Fruit fly (Drosophila melanogaster) whole organism, embryonic: ENCODE results near the gene Doc2.

Experiments used
- Atf-2 ChIP-seq: fragments of 200-800 bp; sonication (Bioruptor generic); optimal IDR thresholded peaks from 2 replicates; lab custom pipeline; 2016; ENCODE audit warnings: missing biosample characterization, missing genetic modification characterization
- Atf6 ChIP-seq: fragments of 200-800 bp; sonication (Bioruptor generic); IDR thresholded peaks from 2 replicates; pipeline ENCODE4 v1.3.6; 2022; ENCODE audit warnings: missing biosample characterization, missing genetic modification characterization
- CG12219 ChIP-seq: fragments of 200-800 bp; sonication (Bioruptor generic); optimal IDR thresholded peaks from 3 replicates; lab custom pipeline; 2018; ENCODE audit warnings: missing biosample characterization, mild to moderate bottlenecking, missing genetic modification characterization
- CG12744 ChIP-seq: fragments of 200-800 bp; sonication (Bioruptor generic); optimal IDR thresholded peaks from 2 replicates; lab custom pipeline; 2016; ENCODE audit warnings: missing biosample characterization, missing genetic modification characterization
- CG13287 ChIP-seq: fragments of 200-800 bp; sonication (Bioruptor generic); IDR thresholded peaks from 2 replicates; pipeline ENCODE4 v1.3.6; 2022; ENCODE audit warnings: missing biosample characterization, missing genetic modification characterization; ENCODE audit not compliant: partially characterized antibody
- CG13296 ChIP-seq: fragments of 200-800 bp; sonication (Bioruptor generic); optimal IDR thresholded peaks from 3 replicates; lab custom pipeline; 2018; ENCODE audit warnings: missing biosample characterization, mild to moderate bottlenecking, missing genetic modification characterization
- CG13775 ChIP-seq: fragments of 200-800 bp; sonication (Bioruptor generic); optimal IDR thresholded peaks from 3 replicates; lab custom pipeline; 2017; ENCODE audit warnings: missing biosample characterization, mild to moderate bottlenecking, missing genetic modification characterization
- CG14441 ChIP-seq: fragments of 200-800 bp; sonication (Bioruptor generic); IDR thresholded peaks from 2 replicates; pipeline ENCODE4 v1.3.6; 2022; ENCODE audit warnings: missing biosample characterization, missing genetic modification characterization
- CG17612 ChIP-seq: fragments of 200-800 bp; sonication (Bioruptor generic); IDR thresholded peaks from 2 replicates; pipeline ENCODE4 v1.3.6; 2022; ENCODE audit warnings: missing biosample characterization, missing genetic modification characterization
- CG17829 ChIP-seq: fragments of 200-800 bp; optimal IDR thresholded peaks from 2 replicates; lab custom pipeline; 2019; ENCODE audit warnings: missing biosample characterization, mild to moderate bottlenecking, missing genetic modification characterization, moderate library complexity
- CG2678 ChIP-seq: fragments of 200-800 bp; sonication (Bioruptor generic); optimal IDR thresholded peaks from 3 replicates; lab custom pipeline; 2019; ENCODE audit warnings: missing biosample characterization, mild to moderate bottlenecking, missing genetic modification characterization, moderate library complexity
- CG30431 ChIP-seq: fragments of 200-800 bp; sonication (Bioruptor generic); optimal IDR thresholded peaks from 2 replicates; lab custom pipeline; 2017; ENCODE audit warnings: missing biosample characterization, missing genetic modification characterization
- CG3163 ChIP-seq: fragments of 200-800 bp; sonication (Bioruptor generic); optimal IDR thresholded peaks from 3 replicates; lab custom pipeline; 2016; ENCODE audit warnings: missing biosample characterization, missing genetic modification characterization
- CG33557 ChIP-seq: fragments of 200-800 bp; sonication (Bioruptor generic); optimal IDR thresholded peaks from 2 replicates; lab custom pipeline; 2019; ENCODE audit warnings: missing biosample characterization, mild to moderate bottlenecking, missing genetic modification characterization, moderate library complexity
- CG34422 ChIP-seq: fragments of 200-800 bp; sonication (Bioruptor generic); IDR thresholded peaks from 3 replicates; pipeline ENCODE4 v1.3.6; 2022; ENCODE audit warnings: missing biosample characterization, missing genetic modification characterization
- CG8944 ChIP-seq: fragments of 200-800 bp; sonication (Bioruptor generic); optimal IDR thresholded peaks from 3 replicates; lab custom pipeline; 2016; ENCODE audit warnings: missing biosample characterization, missing genetic modification characterization
- CoRest ChIP-seq: fragments of 200-800 bp; sonication (Bioruptor generic); optimal IDR thresholded peaks from 3 replicates; lab custom pipeline; 2018; ENCODE audit warnings: missing biosample characterization, mild to moderate bottlenecking, missing genetic modification characterization, moderate library complexity
- CrebB ChIP-seq: fragments of 200-800 bp; sonication (Bioruptor generic); optimal IDR thresholded peaks from 3 replicates; lab custom pipeline; 2018; ENCODE audit warnings: missing biosample characterization, mild to moderate bottlenecking, missing genetic modification characterization
- Doc3 ChIP-seq: fragments of 200-800 bp; sonication (Bioruptor generic); IDR thresholded peaks from 3 replicates; pipeline ENCODE4 v1.3.6; 2022; ENCODE audit warnings: missing biosample characterization, missing genetic modification characterization; ENCODE audit not compliant: partially characterized antibody
- Hsf ChIP-seq: fragments of 200-800 bp; sonication (Bioruptor generic); optimal IDR thresholded peaks from 3 replicates; lab custom pipeline; 2016; ENCODE audit warnings: missing biosample characterization, missing genetic modification characterization
- Lim3 ChIP-seq: fragments of 200-800 bp; sonication (Bioruptor generic); IDR thresholded peaks from 2 replicates; pipeline ENCODE4 v1.3.6; 2022; ENCODE audit warnings: missing biosample characterization, missing genetic modification characterization
- Max ChIP-seq: fragments of 200-800 bp; sonication (Bioruptor generic); optimal IDR thresholded peaks from 2 replicates; lab custom pipeline; 2016; ENCODE audit warnings: missing biosample characterization, mild to moderate bottlenecking, missing genetic modification characterization
- Meics ChIP-seq: fragments of 200-800 bp; sonication (Bioruptor generic); optimal IDR thresholded peaks from 2 replicates; lab custom pipeline; 2017; ENCODE audit warnings: missing biosample characterization, mild to moderate bottlenecking, missing genetic modification characterization
- Nf-YA ChIP-seq: fragments of 200-800 bp; sonication (Bioruptor generic); IDR thresholded peaks from 2 replicates; pipeline ENCODE4 v1.3.6; 2022; ENCODE audit warnings: missing biosample characterization, missing genetic modification characterization
- NfI ChIP-seq: fragments of 200-800 bp; sonication (Bioruptor generic); optimal IDR thresholded peaks from 3 replicates; lab custom pipeline; 2018; ENCODE audit warnings: missing biosample characterization, mild to moderate bottlenecking, missing genetic modification characterization, moderate library complexity
- Optix ChIP-seq: fragments of 200-800 bp; sonication (Bioruptor generic); IDR thresholded peaks from 3 replicates; pipeline ENCODE4 v1.3.6; 2022; ENCODE audit warnings: missing biosample characterization, missing genetic modification characterization
- Sry-β ChIP-seq: fragments of 200-800 bp; sonication (Bioruptor generic); optimal IDR thresholded peaks from 2 replicates; lab custom pipeline; 2018; ENCODE audit warnings: missing biosample characterization, mild to moderate bottlenecking, missing genetic modification characterization, moderate library complexity
- Trl ChIP-seq, 3 experiments: fragments of >200 bp in 2 of 3; fragments of 200-800 bp in 1 of 3; sonication (Bioruptor generic) in 1 of 3; optimal IDR thresholded peaks; 2 replicates in 1 of 3; 3 replicates in 2 of 3; lab custom pipeline; 2016 to 2017; ENCODE audit warnings: missing biosample characterization in 1 of 3, missing genetic modification characterization in 1 of 3
- abd-A ChIP-seq: fragments of 200-800 bp; sonication (Bioruptor generic); optimal IDR thresholded peaks from 3 replicates; lab custom pipeline; 2019; ENCODE audit warnings: missing biosample characterization, mild to moderate bottlenecking, missing genetic modification characterization, moderate library complexity
- ap ChIP-seq: fragments of 200-800 bp; sonication (Bioruptor generic); IDR thresholded peaks from 2 replicates; pipeline ENCODE4 v1.3.6; 2022; ENCODE audit warnings: missing biosample characterization, missing genetic modification characterization
- br ChIP-seq: fragments of >200 bp; optimal IDR thresholded peaks from 2 replicates; lab custom pipeline; 2017
- dmrt99B ChIP-seq: fragments of 200-800 bp; sonication (Bioruptor generic); optimal IDR thresholded peaks from 2 replicates; lab custom pipeline; 2018; ENCODE audit warnings: missing biosample characterization, mild to moderate bottlenecking, missing genetic modification characterization, moderate library complexity
- dpn ChIP-seq, 2 experiments: fragments of 200-800 bp; sonication (Bioruptor generic); optimal IDR thresholded peaks; 3 replicates each; lab custom pipeline; 2016; ENCODE audit warnings: missing biosample characterization in 2 of 2, missing genetic modification characterization in 2 of 2
- gce ChIP-seq: fragments of 200-800 bp; sonication (Bioruptor generic); IDR thresholded peaks from 3 replicates; pipeline ENCODE4 v1.3.6; 2022; ENCODE audit warnings: missing biosample characterization, missing genetic modification characterization
- gsb-n ChIP-seq: fragments of 200-800 bp; sonication (Bioruptor generic); optimal IDR thresholded peaks from 3 replicates; lab custom pipeline; 2018; ENCODE audit warnings: missing biosample characterization, mild to moderate bottlenecking, missing genetic modification characterization
- hkb ChIP-seq, 2 experiments: fragments of 200-800 bp in 1 of 2; fragments of >200 bp in 1 of 2; sonication (Bioruptor generic) in 1 of 2; IDR thresholded peaks in 1 of 2; optimal IDR thresholded peaks in 1 of 2; 2 replicates each; pipeline versions ENCODE4 v1.3.6 to Lab custom; 2017 to 2022; ENCODE audit warnings: missing biosample characterization in 1 of 2, missing genetic modification characterization in 1 of 2
- jing ChIP-seq: fragments of 200-800 bp; sonication (Bioruptor generic); optimal IDR thresholded peaks from 2 replicates; lab custom pipeline; 2018; ENCODE audit warnings: missing biosample characterization, mild to moderate bottlenecking, missing genetic modification characterization
- lmd ChIP-seq: fragments of 200-800 bp; sonication (Bioruptor generic); IDR thresholded peaks from 2 replicates; pipeline ENCODE4 v1.3.6; 2022; ENCODE audit warnings: missing biosample characterization, missing genetic modification characterization
- lov ChIP-seq, 2 experiments: fragments of 200-800 bp in 1 of 2; fragments of >200 bp in 1 of 2; sonication (Bioruptor generic) in 1 of 2; IDR thresholded peaks in 1 of 2; optimal IDR thresholded peaks in 1 of 2; 2 replicates in 1 of 2; 3 replicates in 1 of 2; pipeline versions ENCODE4 v1.3.6 to Lab custom; 2017 to 2022; ENCODE audit warnings: missing biosample characterization in 1 of 2, missing genetic modification characterization in 1 of 2
- nerfin-1 ChIP-seq: fragments of 200-800 bp; sonication (Bioruptor generic); optimal IDR thresholded peaks from 3 replicates; lab custom pipeline; 2019; ENCODE audit warnings: missing biosample characterization, mild to moderate bottlenecking, missing genetic modification characterization, moderate library complexity
- oc ChIP-seq: fragments of 200-800 bp; sonication (Bioruptor generic); optimal IDR thresholded peaks from 2 replicates; lab custom pipeline; 2018; ENCODE audit warnings: missing biosample characterization, mild to moderate bottlenecking, missing genetic modification characterization, moderate library complexity
- phol ChIP-seq: fragments of 200-800 bp; sonication (Bioruptor generic); optimal IDR thresholded peaks from 3 replicates; lab custom pipeline; 2018; ENCODE audit warnings: missing biosample characterization, mild to moderate bottlenecking, missing genetic modification characterization, moderate library complexity
- sens ChIP-seq: fragments of 200-800 bp; sonication (Bioruptor generic); peaks from one replicate; lab custom pipeline; 2016; ENCODE audit warnings: missing biosample characterization, missing genetic modification characterization
- sr ChIP-seq: fragments of 200-800 bp; sonication (Bioruptor generic); IDR thresholded peaks from 3 replicates; pipeline ENCODE4 v1.3.6; 2022; ENCODE audit warnings: missing biosample characterization, missing genetic modification characterization
- stc ChIP-seq: fragments of 200-800 bp; sonication (Bioruptor generic); IDR thresholded peaks from 2 replicates; pipeline ENCODE4 v1.3.6; 2022; ENCODE audit warnings: missing biosample characterization, missing genetic modification characterization
- sug ChIP-seq: fragments of 200-800 bp; optimal IDR thresholded peaks from 2 replicates; lab custom pipeline; 2019; ENCODE audit warnings: missing biosample characterization, mild to moderate bottlenecking, missing genetic modification characterization, moderate library complexity
- tio ChIP-seq: fragments of 200-800 bp; sonication (Bioruptor generic); optimal IDR thresholded peaks from 2 replicates; lab custom pipeline; 2017; ENCODE audit warnings: missing biosample characterization, missing genetic modification characterization, inconsistent platforms
- unc-4 ChIP-seq: fragments of 200-800 bp; sonication (Bioruptor generic); IDR thresholded peaks from 2 replicates; pipeline ENCODE4 v1.3.6; 2022; ENCODE audit warnings: missing biosample characterization, missing genetic modification characterization; ENCODE audit not compliant: partially characterized antibody

Doc2 gene

dm6 chr3L:9046274-9046673 lies 27.2 kb upstream of the Doc2 start (continued):
- no peak for TF ChIP-seq phol (tag; lab: Kevin White, UChicago)
- TF ChIP-seq CG17612 = no peak
- TF ChIP-seq Hsf (GFP tag; lab: Kevin White, UChicago) = no peak
- TF ChIP-seq Max (GFP tag; lab: Kevin White, UChicago) = no peak
- TF ChIP-seq sens (GFP tag; lab: Kevin White, UChicago) = peak; percentile 1
- TF ChIP-seq CG13775 = no peak
- peak; percentile 91 for TF ChIP-seq abd-A (tag; lab: Kevin White, UChicago)

dm6 chr3L:9045318-9045717 lies 26.3 kb upstream of the Doc2 start:
- TF ChIP-seq Atf-2 (GFP tag; lab: Kevin White, UChicago) (peak; percentile 23), lov (optimal IDR thresholded peaks at IDR 0.05; lab: Kevin White, UChicago) (no peak), lov (GFP tag; IDR thresholded peaks at IDR 0.05; lab: Robert Waterston, UW) (peak; percentile 60; the same call in 1 of the 3 replicates), CG13287 (no peak), CG33557 (GFP tag; lab: Kevin White, UChicago) (peak; percentile 8), CG8944 (GFP tag; lab: Kevin White, UChicago) (peak; percentile 0), hkb (optimal IDR thresholded peaks at IDR 0.05; lab: Kevin White, UChicago) (no peak), hkb (GFP tag; IDR thresholded peaks at IDR 0.05; lab: Robert Waterston, UW) (peak; percentile 90), Nf-YA (GFP tag; lab: Robert Waterston, UW) (peak; percentile 60), NfI (GFP tag; lab: Kevin White, UChicago) (peak; percentile 2), dmrt99B (tag; lab: Kevin White, UChicago) (peak; percentile 82), tio (no peak), stc (GFP tag; lab: Robert Waterston, UW) (0 out of 2 replicates have a peak, but pooled peaks have one; percentile 14), Trl (optimal IDR thresholded peaks at IDR 0.05; lab: Kevin White, UChicago) (no peak), Trl (GFP tag; optimal IDR thresholded peaks at IDR 0.05; lab: Kevin White, UChicago) (peak; percentile 54), Meics (GFP tag; lab: Kevin White, UChicago) (peak; percentile 45), Sry-β (peak; percentile 13), Doc3 (GFP tag; lab: Robert Waterston, UW) (no peak), lmd (peak; percentile 68), sr (peak; percentile 48; the same call in 1 of the 3 replicates), jing (no peak), CG3163 (peak; percentile 25), Lim3 (GFP tag; lab: Robert Waterston, UW) (no peak), CG34422 (GFP tag; lab: Robert Waterston, UW) (peak; percentile 57; the same call in 2 of the 3 replicates), CG2678 (tag; lab: Kevin White, UChicago) (peak; percentile 74), dpn (GFP tag; optimal IDR thresholded peaks at IDR 0.05; lab: Kevin White, UChicago) (peak; percentile 21 to 61), CG13296 (GFP tag; lab: Kevin White, UChicago) (peak; percentile 25), gsb-n (tag; lab: Kevin White, UChicago) (peak; percentile 24), CG12219 (GFP tag; lab: Kevin White, UChicago) (peak; percentile 22), Atf6 (GFP tag; lab: Robert Waterston, UW) (peak; percentile 48; the same call in 1 of the 2 replicates), gce (peak; percentile 73; the same call in 1 of the 3 replicates), nerfin-1 (peak; percentile 53), ap (GFP tag; lab: Robert Waterston, UW) (peak; percentile 87), CG30431 (GFP tag; lab: Kevin White, UChicago) (peak; percentile 3), CG17829 (peak; percentile 83), br (lab: Kevin White, UChicago) (no peak), unc-4 (GFP tag; lab: Robert Waterston, UW) (no peak), CG14441 (GFP tag; lab: Robert Waterston, UW) (peak; percentile 81), CrebB (no peak), CoRest (tag; lab: Kevin White, UChicago) (peak; percentile 33), Optix (GFP tag; lab: Robert Waterston, UW) (peak; percentile 61; the same call in 2 of the 3 replicates), oc (tag; lab: Kevin White, UChicago) (no peak), CG12744 (GFP tag; lab: Kevin White, UChicago) (no peak), sug (no peak)
